Worm (Caenorhabditis elegans): ENCODE measurements around the gene fbxa-61.

DNA sequence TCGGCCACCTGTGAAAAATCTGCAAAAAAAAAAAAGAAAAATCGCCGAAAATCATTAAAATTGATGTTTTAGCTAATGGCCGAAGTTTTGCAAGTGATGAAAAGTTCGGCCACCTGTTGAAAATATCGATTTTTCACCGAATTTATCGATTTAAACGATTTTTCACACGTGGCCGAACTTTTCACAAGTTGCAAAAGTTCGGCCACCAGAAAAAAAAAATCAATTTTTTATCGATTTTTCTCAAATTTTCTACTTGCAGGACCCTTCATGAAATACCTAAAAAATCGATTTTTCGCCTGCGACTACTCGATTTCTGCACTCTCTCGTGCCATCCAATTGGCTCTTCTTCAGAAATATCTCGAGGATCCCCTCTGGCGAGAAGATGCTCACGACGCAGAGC, 28.2 kb upstream of the fbxa-61 start:
- no peak for TF ChIP-seq ama-1 (optimal IDR thresholded peaks at IDR 0.05)
- no peak for TF ChIP-seq hmbx-1 (tag; optimal IDR thresholded peaks at IDR 0.05)
- TF ChIP-seq F13C5.2 (tag; optimal IDR thresholded peaks at IDR 0.05): no peak
- TF ChIP-seq tbx-11 (GFP tag; IDR thresholded peaks at IDR 0.05): no peak
- TF ChIP-seq B0310.2 (tag; optimal IDR thresholded peaks at IDR 0.05): no peak
- no peak for TF ChIP-seq aly-1 (tag; optimal IDR thresholded peaks at IDR 0.05)
- TF ChIP-seq scrt-1 (GFP tag; IDR thresholded peaks at IDR 0.05): no peak

Data from whole organism, early embryonic.